Worm (Caenorhabditis elegans) whole organism, L3 larva: ENCODE measurements around the gene C06E4.8.

Experiments used
- hmg-11 ChIP-seq: sonication (generic microtip); optimal IDR thresholded peaks from 2 replicates; lab custom pipeline; 2016; ENCODE audit warnings: missing genetic modification characterization, missing compliant biosample characterization
- unc-62 ChIP-seq: fragments of 150-350 bp; sonication (generic microtip); optimal IDR thresholded peaks from 4 replicates; lab custom pipeline; 2014; ENCODE audit warnings: missing biosample characterization, missing genetic modification reagents, missing genetic modification characterization

ce11 chrIV:7332695-7333094 lies 47.0 kb upstream of the C06E4.8 start, which contains the start of gene ocr-4:
- TF ChIP-seq hmg-11 (no peak), unc-62 (GFP tag; lab: Kevin White, UChicago) (no peak)
